Worm (Caenorhabditis elegans) whole organism, young adult: ENCODE measurements around the gene F49C5.9.

ENCODE experiments used
- B0019.2 ChIP-seq: fragments of 200-800 bp; sonication (Bioruptor generic); conservative IDR thresholded peaks from 2 replicates; pipeline ENCODE4 v1.3.6; 2022; ENCODE audit warnings: missing genetic modification reagents, missing genetic modification characterization, missing compliant biosample characterization
- B0261.1 ChIP-seq: sonication (generic microtip); optimal IDR thresholded peaks from 2 replicates; lab custom pipeline; 2016; ENCODE audit warnings: mild to moderate bottlenecking, missing genetic modification characterization, moderate library complexity, missing compliant biosample characterization
- F10E7.11 ChIP-seq: sonication (generic microtip); optimal IDR thresholded peaks from 2 replicates; lab custom pipeline; 2017; ENCODE audit warnings: mild to moderate bottlenecking, missing genetic modification characterization, moderate library complexity, missing compliant biosample characterization
- F37B4.10 ChIP-seq: fragments of 200-800 bp; sonication (Bioruptor generic); IDR thresholded peaks from 2 replicates; pipeline ENCODE4 v1.3.6; 2022; ENCODE audit warnings: missing genetic modification characterization, missing compliant biosample characterization
- F55B11.4 ChIP-seq: sonication (generic microtip); optimal IDR thresholded peaks from 2 replicates; lab custom pipeline; 2016; ENCODE audit warnings: missing compliant biosample characterization, missing genetic modification characterization, borderline replicate concordance; ENCODE audit not compliant: insufficient read depth
- K12H6.12 ChIP-seq: fragments of 200-800 bp; sonication (Bioruptor generic); optimal IDR thresholded peaks from 2 replicates; lab custom pipeline; 2018; ENCODE audit warnings: mild to moderate bottlenecking, missing genetic modification characterization, missing compliant biosample characterization
- T07F8.4 ChIP-seq: sonication (generic microtip); optimal IDR thresholded peaks from 2 replicates; lab custom pipeline; 2016; ENCODE audit warnings: mild to moderate bottlenecking, missing genetic modification characterization, moderate library complexity, missing compliant biosample characterization
- Y67H2A.10 ChIP-seq: fragments of 200-800 bp; sonication (Bioruptor generic); conservative IDR thresholded peaks from 2 replicates; pipeline ENCODE4 v1.3.6; 2022; ENCODE audit warnings: missing genetic modification reagents, missing genetic modification characterization, missing compliant biosample characterization
- Y79H2A.3 ChIP-seq: fragments of 200-800 bp; sonication (Bioruptor generic); conservative IDR thresholded peaks from 2 replicates; pipeline ENCODE4 v1.3.6; 2022; ENCODE audit warnings: missing genetic modification reagents, missing genetic modification characterization, missing compliant biosample characterization
- akir-1 ChIP-seq: fragments of 200-800 bp; sonication (Bioruptor generic); optimal IDR thresholded peaks from 2 replicates; lab custom pipeline; 2018; ENCODE audit warnings: mild to moderate bottlenecking, missing genetic modification characterization, moderate library complexity, missing compliant biosample characterization
- ama-1 ChIP-seq, 3 experiments: fragments of 150-350 bp in 1 of 3; sonication (generic microtip) in 2 of 3; optimal IDR thresholded peaks; 2 replicates each; lab custom pipeline; 2014 to 2018; ENCODE audit warnings: missing biosample characterization in 2 of 3, missing genetic modification characterization in 2 of 3, missing genetic modification reagents in 2 of 3
- aptf-3 ChIP-seq: fragments of 200-800 bp; sonication (Bioruptor generic); IDR thresholded peaks from 2 replicates; pipeline ENCODE4 v1.3.6; 2022; ENCODE audit warnings: missing genetic modification characterization, missing compliant biosample characterization
- atf-7 ChIP-seq: sonication (generic microtip); optimal IDR thresholded peaks from 2 replicates; lab custom pipeline; 2017; ENCODE audit warnings: mild to moderate bottlenecking, missing genetic modification characterization, missing compliant biosample characterization
- athp-1 ChIP-seq: sonication (generic microtip); optimal IDR thresholded peaks from 2 replicates; lab custom pipeline; 2017; ENCODE audit warnings: mild to moderate bottlenecking, missing genetic modification characterization, missing compliant biosample characterization
- cebp-2 ChIP-seq: fragments of 200-800 bp; sonication (Bioruptor generic); IDR thresholded peaks from 2 replicates; pipeline ENCODE4 v1.3.6; 2022; ENCODE audit warnings: missing genetic modification characterization, missing compliant biosample characterization
- ceh-100 ChIP-seq: fragments of 200-800 bp; sonication (Bioruptor generic); IDR thresholded peaks from 2 replicates; pipeline ENCODE4 v1.3.6; 2022; ENCODE audit warnings: missing genetic modification reagents, missing genetic modification characterization, missing compliant biosample characterization
- ceh-79 ChIP-seq: sonication (generic microtip); optimal IDR thresholded peaks from 2 replicates; lab custom pipeline; 2017; ENCODE audit warnings: mild to moderate bottlenecking, missing genetic modification characterization, missing compliant biosample characterization
- chd-7 ChIP-seq: sonication (generic microtip); optimal IDR thresholded peaks from 2 replicates; lab custom pipeline; 2016; ENCODE audit warnings: mild to moderate bottlenecking, missing genetic modification characterization, moderate library complexity, missing compliant biosample characterization
- efl-1 ChIP-seq: fragments of 150-350 bp; optimal IDR thresholded peaks from 2 replicates; lab custom pipeline; 2014; ENCODE audit warnings: missing biosample characterization, missing genetic modification reagents, missing genetic modification characterization
- egl-44 ChIP-seq: fragments of 200-800 bp; sonication (Bioruptor generic); IDR thresholded peaks from 2 replicates; pipeline ENCODE4 v1.3.6; 2022; ENCODE audit warnings: missing genetic modification reagents, missing genetic modification characterization, missing compliant biosample characterization
- egrh-3 ChIP-seq: fragments of 200-800 bp; sonication (Bioruptor generic); IDR thresholded peaks from 2 replicates; pipeline ENCODE4 v1.3.6; 2022; ENCODE audit warnings: missing genetic modification reagents, missing genetic modification characterization, missing compliant biosample characterization
- ets-4 ChIP-seq: fragments of 200-800 bp; sonication (Bioruptor generic); optimal IDR thresholded peaks from 2 replicates; lab custom pipeline; 2018; ENCODE audit warnings: mild to moderate bottlenecking, missing genetic modification characterization, missing compliant biosample characterization
- him-1 ChIP-seq: sonication (generic microtip); optimal IDR thresholded peaks from 2 replicates; lab custom pipeline; 2016; ENCODE audit warnings: missing genotype, missing genetic modification reagents, missing genetic modification characterization, missing compliant biosample characterization
- let-607 ChIP-seq, 2 experiments: fragments of 200-800 bp in 1 of 2; sonication (Bioruptor generic) in 1 of 2; sonication (generic microtip) in 1 of 2; optimal IDR thresholded peaks; 2 replicates each; lab custom pipeline; 2016 to 2018; ENCODE audit warnings: mild to moderate bottlenecking in 2 of 2, missing compliant biosample characterization in 2 of 2, missing genetic modification characterization in 2 of 2, moderate library complexity in 2 of 2, missing genotype in 1 of 2
- lin-26 ChIP-seq: fragments of 200-800 bp; sonication (Bioruptor generic); IDR thresholded peaks from 2 replicates; pipeline ENCODE4 v1.3.6; 2022; ENCODE audit warnings: missing genetic modification reagents, missing genetic modification characterization, missing compliant biosample characterization
- lin-35 ChIP-seq, 3 experiments: fragments of 150-350 bp in 2 of 3; sonication (generic microtip) in 1 of 3; optimal IDR thresholded peaks; 2 replicates each; lab custom pipeline; 2014 to 2018; ENCODE audit warnings: missing biosample characterization in 3 of 3, missing genetic modification characterization in 3 of 3, missing genetic modification reagents in 3 of 3
- lin-40 ChIP-seq: sonication (generic microtip); optimal IDR thresholded peaks from 2 replicates; lab custom pipeline; 2016; ENCODE audit warnings: missing genetic modification characterization, mild to moderate bottlenecking, missing compliant biosample characterization, missing genotype, missing genetic modification reagents
- lsl-1 ChIP-seq: fragments of 200-800 bp; sonication (Bioruptor generic); optimal IDR thresholded peaks from 2 replicates; lab custom pipeline; 2018; ENCODE audit warnings: mild to moderate bottlenecking, missing genetic modification characterization, moderate library complexity, missing compliant biosample characterization
- madf-8 ChIP-seq: fragments of 200-800 bp; sonication (Bioruptor generic); conservative IDR thresholded peaks from 2 replicates; pipeline ENCODE4 v1.3.6; 2022; ENCODE audit warnings: missing genetic modification reagents, missing genetic modification characterization, missing compliant biosample characterization
- mes-4 ChIP-seq: sonication (generic microtip); optimal IDR thresholded peaks from 2 replicates; lab custom pipeline; 2016; ENCODE audit warnings: missing genotype, missing genetic modification characterization, missing compliant biosample characterization
- mxl-1 ChIP-seq: sonication (generic microtip); optimal IDR thresholded peaks from 2 replicates; lab custom pipeline; 2016; ENCODE audit warnings: missing genetic modification characterization, missing compliant biosample characterization
- nfya-2 ChIP-seq: fragments of 200-800 bp; sonication (Bioruptor generic); IDR thresholded peaks from 2 replicates; pipeline ENCODE4 v1.3.6; 2022; ENCODE audit warnings: missing genetic modification reagents, missing genetic modification characterization, missing compliant biosample characterization
- nhr-120 ChIP-seq: fragments of 200-800 bp; sonication (Bioruptor generic); IDR thresholded peaks from 2 replicates; pipeline ENCODE4 v1.3.6; 2022; ENCODE audit warnings: missing genetic modification characterization, missing compliant biosample characterization
- nhr-27 ChIP-seq: fragments of 200-800 bp; sonication (Bioruptor generic); optimal IDR thresholded peaks from 2 replicates; lab custom pipeline; 2018; ENCODE audit warnings: mild to moderate bottlenecking, missing genetic modification characterization, moderate library complexity, missing compliant biosample characterization
- rcor-1 ChIP-seq: fragments of 200-800 bp; sonication (Bioruptor generic); IDR thresholded peaks from 2 replicates; pipeline ENCODE4 v1.3.6; 2022; ENCODE audit warnings: missing genetic modification reagents, missing genetic modification characterization, missing compliant biosample characterization
- repo-1 ChIP-seq: sonication (generic microtip); optimal IDR thresholded peaks from 2 replicates; lab custom pipeline; 2017; ENCODE audit warnings: mild to moderate bottlenecking, missing genetic modification characterization, missing compliant biosample characterization
- sdz-38 ChIP-seq: sonication (generic microtip); optimal IDR thresholded peaks from 2 replicates; lab custom pipeline; 2016; ENCODE audit warnings: missing genotype, missing genetic modification characterization, missing compliant biosample characterization
- sea-2 ChIP-seq: fragments of 200-800 bp; sonication (Bioruptor generic); IDR thresholded peaks from 2 replicates; pipeline ENCODE4 v1.3.6; 2022; ENCODE audit warnings: missing genetic modification characterization, missing compliant biosample characterization
- snpc-1.3 ChIP-seq: sonication (generic microtip); optimal IDR thresholded peaks from 2 replicates; lab custom pipeline; 2017; ENCODE audit warnings: missing genetic modification characterization, mild to moderate bottlenecking, missing compliant biosample characterization, antibody characterized with exemption, moderate library complexity, missing genotype, missing genetic modification reagents; ENCODE audit not compliant: insufficient read depth
- snpc-3.4 ChIP-seq: sonication (generic microtip); optimal IDR thresholded peaks from 2 replicates; lab custom pipeline; 2017; ENCODE audit warnings: missing genetic modification characterization, mild to moderate bottlenecking, missing compliant biosample characterization, antibody characterized with exemption, moderate library complexity, missing genotype, missing genetic modification reagents
- sptf-2 ChIP-seq: fragments of 200-800 bp; sonication (Bioruptor generic); optimal IDR thresholded peaks from 2 replicates; lab custom pipeline; 2018; ENCODE audit warnings: mild to moderate bottlenecking, missing genetic modification characterization, missing compliant biosample characterization
- tlf-1 ChIP-seq: fragments of 200-800 bp; sonication (Bioruptor generic); optimal IDR thresholded peaks from 2 replicates; lab custom pipeline; 2018; ENCODE audit warnings: mild to moderate bottlenecking, missing genetic modification characterization, missing compliant biosample characterization
- unc-62 ChIP-seq: fragments of 150-350 bp; optimal IDR thresholded peaks from 2 replicates; lab custom pipeline; 2014; ENCODE audit warnings: missing biosample characterization, missing genetic modification reagents, missing genetic modification characterization
- ztf-18 ChIP-seq: sonication (generic microtip); optimal IDR thresholded peaks from 2 replicates; lab custom pipeline; 2016; ENCODE audit warnings: missing genotype, mild to moderate bottlenecking, missing genetic modification characterization, missing compliant biosample characterization
- ztf-22 ChIP-seq: fragments of 200-800 bp; sonication (Bioruptor generic); optimal IDR thresholded peaks from 2 replicates; lab custom pipeline; 2018; ENCODE audit warnings: mild to moderate bottlenecking, missing genetic modification characterization, moderate library complexity, missing compliant biosample characterization
- ztf-25 ChIP-seq: fragments of 200-800 bp; sonication (Bioruptor generic); IDR thresholded peaks from 2 replicates; pipeline ENCODE4 v1.3.6; 2022; ENCODE audit warnings: missing genetic modification reagents, missing genetic modification characterization, missing compliant biosample characterization
- ztf-26 ChIP-seq: sonication (generic microtip); optimal IDR thresholded peaks from 2 replicates; lab custom pipeline; 2017; ENCODE audit warnings: missing genetic modification characterization, missing compliant biosample characterization

F49C5.9 gene

ce11 chrII:12494556-12495131 lies 49.8 kb downstream of the F49C5.9 start, which contains the start of gene col-85 (continued):
- TF ChIP-seq madf-8 (GFP tag; lab: Robert Waterston, UW) (no peak; the same call in 1 of the 2 replicates), cebp-2 (GFP tag; lab: Robert Waterston, UW) (peak; percentile 77; the same call in 1 of the 2 replicates), mes-4 (tag; lab: Kevin White, UChicago) (peak; percentile 45), repo-1 (tag; lab: Kevin White, UChicago) (peak; percentile 50), ceh-79 (tag; lab: Kevin White, UChicago) (peak; percentile 23), snpc-3.4 (peak; percentile 92), ets-4 (GFP tag; lab: Kevin White, UChicago) (no peak), ztf-26 (tag; lab: Kevin White, UChicago) (peak; percentile 80), him-1 (peak; percentile 89), egrh-3 (no peak), tlf-1 (GFP tag; lab: Kevin White, UChicago) (peak; percentile 57), egl-44 (GFP tag; lab: Robert Waterston, UW) (peak; percentile 89), F55B11.4 (tag; lab: Kevin White, UChicago) (no peak), nhr-27 (peak; percentile 72), efl-1 (GFP tag; lab: Kevin White, UChicago) (peak; percentile 26), ceh-100 (peak; percentile 78), Y79H2A.3 (GFP tag; lab: Robert Waterston, UW) (no peak), sdz-38 (tag; lab: Kevin White, UChicago) (no peak), lin-40 (no peak), F10E7.11 (tag; lab: Kevin White, UChicago) (peak; percentile 78), lin-26 (GFP tag; lab: Robert Waterston, UW) (peak; percentile 98), aptf-3 (GFP tag; lab: Robert Waterston, UW) (no peak), akir-1 (GFP tag; lab: Kevin White, UChicago) (no peak), sptf-2 (GFP tag; lab: Kevin White, UChicago) (peak; percentile 42), B0261.1 (tag; lab: Kevin White, UChicago) (peak; percentile 99), chd-7 (tag; lab: Kevin White, UChicago) (peak; percentile 87), lsl-1 (GFP tag; lab: Kevin White, UChicago) (peak; percentile 53), atf-7 (tag; lab: Kevin White, UChicago) (peak; percentile 67), nhr-120 (0 out of 2 replicates have a peak, but pooled peaks have one; percentile 28), mxl-1 (tag; lab: Kevin White, UChicago) (peak; percentile 88), Y67H2A.10 (GFP tag; lab: Robert Waterston, UW) (no peak), nfya-2 (0 out of 2 replicates have a peak, but pooled peaks have one; percentile 41), ama-1 (optimal IDR thresholded peaks at IDR 0.05; lab: Kevin White, UChicago) (no peak), ama-1 (GFP tag; optimal IDR thresholded peaks at IDR 0.05; lab: Kevin White, UChicago) (peak in 1 of 2 experiments; percentile 82), lin-35 (GFP tag; optimal IDR thresholded peaks at IDR 0.05; lab: Kevin White, UChicago) (peak in 1 of 3 experiments; percentile 78), T07F8.4 (tag; lab: Kevin White, UChicago) (peak; percentile 85), rcor-1 (GFP tag; lab: Robert Waterston, UW) (peak; percentile 85), ztf-22 (no peak), snpc-1.3 (tag; lab: Kevin White, UChicago) (peak; percentile 87), F37B4.10 (0 out of 2 replicates have a peak, but pooled peaks have one; percentile 86), unc-62 (GFP tag; lab: Kevin White, UChicago) (no peak), K12H6.12 (tag; lab: Kevin White, UChicago) (peak; percentile 23), athp-1 (peak; percentile 60), let-607 (tag; optimal IDR thresholded peaks at IDR 0.05; lab: Kevin White, UChicago) (peak; percentile 3 to 56), sea-2 (GFP tag; lab: Robert Waterston, UW) (no peak), B0019.2 (GFP tag; lab: Robert Waterston, UW) (peak; percentile 75), ztf-25 (peak; percentile 93), ztf-18 (tag; lab: Kevin White, UChicago) (peak; percentile 81)
